Worm (Caenorhabditis elegans) whole organism, L4 larva: ENCODE data around the gene hpo-10.

Experiments
- R02D3.7 ChIP-seq: fragments of 150-350 bp; sonication (generic microtip); optimal IDR thresholded peaks from 3 replicates; lab custom pipeline; 2014; ENCODE audit warnings: missing biosample characterization, missing genetic modification characterization
- aly-2 ChIP-seq: sonication (generic microtip); optimal IDR thresholded peaks from 2 replicates; lab custom pipeline; 2018; ENCODE audit warnings: missing biosample characterization, missing genetic modification characterization
- ama-1 ChIP-seq: fragments of 150-350 bp; optimal IDR thresholded peaks from 2 replicates; lab custom pipeline; 2014; ENCODE audit warnings: inconsistent platforms, mixed read lengths
- lir-3 ChIP-seq: sonication (generic microtip); optimal IDR thresholded peaks from 2 replicates; lab custom pipeline; 2016; ENCODE audit warnings: mild to moderate bottlenecking, missing genetic modification characterization, missing compliant biosample characterization
- lsy-2 ChIP-seq, 2 experiments: fragments of 150-350 bp in 1 of 2; sonication (generic microtip) in 1 of 2; optimal IDR thresholded peaks; 2 replicates each; lab custom pipeline; 2014 to 2017; ENCODE audit warnings: missing biosample characterization in 2 of 2, missing genetic modification characterization in 2 of 2
- nhr-11 ChIP-seq: fragments of 150-350 bp; optimal IDR thresholded peaks from 2 replicates; lab custom pipeline; 2014; ENCODE audit warnings: missing biosample characterization, missing genetic modification characterization
- nhr-25 ChIP-seq: sonication (generic microtip); optimal IDR thresholded peaks from 2 replicates; lab custom pipeline; 2017; ENCODE audit warnings: missing genetic modification characterization, mild to moderate bottlenecking, missing compliant biosample characterization, antibody characterized with exemption, moderate library complexity, borderline replicate concordance; ENCODE audit not compliant: insufficient read depth
- nhr-77 ChIP-seq: fragments of 150-350 bp; optimal IDR thresholded peaks from 2 replicates; lab custom pipeline; 2014; ENCODE audit warnings: missing biosample characterization, missing genetic modification characterization
- zag-1 ChIP-seq: fragments of 150-350 bp; optimal IDR thresholded peaks from 2 replicates; lab custom pipeline; 2014; ENCODE audit warnings: missing biosample characterization, missing genetic modification characterization
- ztf-11 ChIP-seq: fragments of 150-350 bp; optimal IDR thresholded peaks from 2 replicates; lab custom pipeline; 2014; ENCODE audit warnings: missing biosample characterization, missing genetic modification characterization

- no peak for TF ChIP-seq nhr-25
- no peak for TF ChIP-seq nhr-77 (tag; lab: Kevin White, UChicago)
- TF ChIP-seq lir-3 (tag; lab: Kevin White, UChicago): no peak
- TF ChIP-seq lsy-2 (tag; optimal IDR thresholded peaks at IDR 0.05; lab: Kevin White, UChicago): no peak
- no peak for TF ChIP-seq aly-2 (tag; lab: Kevin White, UChicago)
- no peak for TF ChIP-seq ama-1
- no peak for TF ChIP-seq R02D3.7 (tag; lab: Kevin White, UChicago)
- no peak for TF ChIP-seq zag-1 (tag; lab: Kevin White, UChicago)
- TF ChIP-seq nhr-11 (tag; lab: Kevin White, UChicago): no peak
- no peak for TF ChIP-seq ztf-11 (tag; lab: Kevin White, UChicago)
These were observed 9.9 kb upstream of the hpo-10 start, which contains the start of gene F01F1.15 for ce11 chrIII:5869429-5869828.
